Fruit fly (Drosophila melanogaster) whole organism, embryonic: ENCODE data around the gene CDase.

Experiments used
- Adf1 ChIP-seq: fragments of 200-800 bp; sonication (Bioruptor generic); IDR thresholded peaks from 2 replicates; pipeline ENCODE4 v1.3.6; 2022; ENCODE audit warnings: missing biosample characterization, missing genetic modification characterization
- BEAF-32 ChIP-seq: fragments of 200-800 bp; sonication (Bioruptor generic); optimal IDR thresholded peaks from 3 replicates; lab custom pipeline; 2017; ENCODE audit warnings: missing biosample characterization, missing genetic modification characterization, mild to moderate bottlenecking, moderate library complexity, missing genetic modification reagents
- CG10267 ChIP-seq: fragments of 200-800 bp; sonication (Bioruptor generic); optimal IDR thresholded peaks from 2 replicates; lab custom pipeline; 2018; ENCODE audit warnings: missing biosample characterization, mild to moderate bottlenecking, missing genetic modification characterization, moderate library complexity
- CG10979 ChIP-seq: fragments of 200-800 bp; sonication (Bioruptor generic); optimal IDR thresholded peaks from 2 replicates; lab custom pipeline; 2018; ENCODE audit warnings: missing biosample characterization, mild to moderate bottlenecking, missing genetic modification characterization, moderate library complexity
- CG12942 ChIP-seq: fragments of 200-800 bp; sonication (Bioruptor generic); optimal IDR thresholded peaks from 3 replicates; lab custom pipeline; 2016; ENCODE audit warnings: missing biosample characterization, missing genetic modification characterization
- CG13287 ChIP-seq: fragments of 200-800 bp; sonication (Bioruptor generic); IDR thresholded peaks from 2 replicates; pipeline ENCODE4 v1.3.6; 2022; ENCODE audit warnings: missing biosample characterization, missing genetic modification characterization; ENCODE audit not compliant: partially characterized antibody
- CG1603 ChIP-seq: fragments of 200-800 bp; sonication (Bioruptor generic); optimal IDR thresholded peaks from 2 replicates; lab custom pipeline; 2019; ENCODE audit warnings: missing biosample characterization, mild to moderate bottlenecking, missing genetic modification characterization, moderate library complexity
- CG1647 ChIP-seq: fragments of 200-800 bp; sonication (Bioruptor generic); optimal IDR thresholded peaks from 3 replicates; lab custom pipeline; 2016; ENCODE audit warnings: missing biosample characterization, missing genetic modification characterization
- CG2889 ChIP-seq: fragments of 200-800 bp; sonication (Bioruptor generic); IDR thresholded peaks from 3 replicates; pipeline ENCODE4 v1.3.6; 2022; ENCODE audit warnings: missing biosample characterization, missing genetic modification characterization
- CG30020 ChIP-seq: fragments of 200-800 bp; optimal IDR thresholded peaks from 2 replicates; lab custom pipeline; 2019; ENCODE audit warnings: missing biosample characterization, mild to moderate bottlenecking, missing genetic modification characterization, moderate library complexity
- CG5953 ChIP-seq: fragments of 200-800 bp; sonication (Bioruptor generic); IDR thresholded peaks from 2 replicates; pipeline ENCODE4 v1.3.6; 2022; ENCODE audit warnings: missing biosample characterization, missing genetic modification characterization
- CG6791 ChIP-seq: fragments of 200-800 bp; sonication (Bioruptor generic); IDR thresholded peaks from 3 replicates; pipeline ENCODE4 v1.3.6; 2022; ENCODE audit warnings: missing biosample characterization, missing genetic modification characterization; ENCODE audit not compliant: partially characterized antibody
- CHES-1-like ChIP-seq: fragments of 200-800 bp; sonication (Bioruptor generic); optimal IDR thresholded peaks from 2 replicates; lab custom pipeline; 2016; ENCODE audit warnings: missing biosample characterization, missing genetic modification characterization
- Chrac-16 ChIP-seq: fragments of 200-800 bp; sonication (Bioruptor generic); optimal IDR thresholded peaks from 3 replicates; lab custom pipeline; 2016; ENCODE audit warnings: missing biosample characterization, missing genetic modification characterization
- CrebB ChIP-seq: fragments of 200-800 bp; sonication (Bioruptor generic); optimal IDR thresholded peaks from 3 replicates; lab custom pipeline; 2018; ENCODE audit warnings: missing biosample characterization, mild to moderate bottlenecking, missing genetic modification characterization
- Dbx ChIP-seq: fragments of 200-800 bp; sonication (Bioruptor generic); IDR thresholded peaks from 3 replicates; pipeline ENCODE4 v1.3.6; 2022; ENCODE audit warnings: missing biosample characterization, missing genetic modification characterization
- Dref ChIP-seq: fragments of 200-800 bp; sonication (Bioruptor generic); IDR thresholded peaks from 2 replicates; pipeline ENCODE4 v1.3.6; 2022; ENCODE audit warnings: missing biosample characterization, missing genetic modification characterization
- Elba2 ChIP-seq: fragments of 200-800 bp; sonication (Bioruptor generic); optimal IDR thresholded peaks from 3 replicates; lab custom pipeline; 2016; ENCODE audit warnings: missing biosample characterization, missing genetic modification characterization
- H2.0 ChIP-seq: fragments of 200-800 bp; sonication (Bioruptor generic); IDR thresholded peaks from 2 replicates; pipeline ENCODE4 v1.3.6; 2022; ENCODE audit warnings: missing biosample characterization, missing genetic modification characterization
- HLH4C ChIP-seq: fragments of 200-800 bp; sonication (Bioruptor generic); IDR thresholded peaks from 3 replicates; pipeline ENCODE4 v1.3.6; 2022; ENCODE audit warnings: missing biosample characterization, missing genetic modification characterization; ENCODE audit not compliant: partially characterized antibody
- MBD-R2 ChIP-seq: fragments of 200-800 bp; sonication (Bioruptor generic); IDR thresholded peaks from 2 replicates; pipeline ENCODE4 v1.3.6; 2022; ENCODE audit warnings: missing biosample characterization, missing genetic modification characterization
- Mrtf ChIP-seq: fragments of 200-800 bp; sonication (Bioruptor generic); IDR thresholded peaks from 3 replicates; pipeline ENCODE4 v1.3.6; 2022; ENCODE audit warnings: missing biosample characterization, missing genetic modification characterization
- NC2α ChIP-seq: fragments of 200-800 bp; sonication (Bioruptor generic); optimal IDR thresholded peaks from 2 replicates; lab custom pipeline; 2016; ENCODE audit warnings: missing biosample characterization, missing genetic modification characterization
- Pdp1 ChIP-seq, 2 experiments: fragments of 200-800 bp; sonication (Bioruptor generic); optimal IDR thresholded peaks; 3 replicates each; lab custom pipeline; 2016; ENCODE audit warnings: missing biosample characterization in 2 of 2, missing genetic modification characterization in 2 of 2, mild to moderate bottlenecking in 1 of 2, moderate library complexity in 1 of 2
- Scr ChIP-seq: fragments of 200-800 bp; sonication (Bioruptor generic); IDR thresholded peaks from 2 replicates; pipeline ENCODE4 v1.3.6; 2022; ENCODE audit warnings: missing biosample characterization, missing genetic modification characterization; ENCODE audit not compliant: partially characterized antibody
- Sin3A ChIP-seq: fragments of >200 bp; optimal IDR thresholded peaks from 2 replicates; lab custom pipeline; 2018
- Sry-δ ChIP-seq: fragments of 200-800 bp; sonication (Bioruptor generic); optimal IDR thresholded peaks from 2 replicates; lab custom pipeline; 2016; ENCODE audit warnings: missing biosample characterization, missing genetic modification characterization
- Xrp1 ChIP-seq: fragments of 200-800 bp; sonication (Bioruptor generic); IDR thresholded peaks from 2 replicates; pipeline ENCODE4 v1.3.6; 2022; ENCODE audit warnings: missing biosample characterization, missing genetic modification characterization
- YL-1 ChIP-seq: fragments of 200-800 bp; sonication (Bioruptor generic); optimal IDR thresholded peaks from 3 replicates; lab custom pipeline; 2017; ENCODE audit warnings: missing biosample characterization, mild to moderate bottlenecking, missing genetic modification characterization
- ato ChIP-seq: fragments of 200-800 bp; sonication (Bioruptor generic); IDR thresholded peaks from 2 replicates; pipeline ENCODE4 v1.3.6; 2022; ENCODE audit warnings: missing biosample characterization, missing genetic modification characterization; ENCODE audit not compliant: partially characterized antibody
- bbx ChIP-seq: fragments of 200-800 bp; sonication (Bioruptor generic); IDR thresholded peaks from 2 replicates; pipeline ENCODE4 v1.3.6; 2022; ENCODE audit warnings: missing biosample characterization, missing genetic modification characterization; ENCODE audit not compliant: partially characterized antibody
- br ChIP-seq: fragments of >200 bp; optimal IDR thresholded peaks from 2 replicates; lab custom pipeline; 2017
- bsh ChIP-seq, 2 experiments: fragments of 200-800 bp; sonication (Bioruptor generic); optimal IDR thresholded peaks; 2 replicates each; lab custom pipeline; 2017 to 2018; ENCODE audit warnings: mild to moderate bottlenecking in 2 of 2, missing biosample characterization in 2 of 2, missing genetic modification characterization in 2 of 2, moderate library complexity in 1 of 2
- dimm ChIP-seq: fragments of 200-800 bp; sonication (Bioruptor generic); IDR thresholded peaks from 2 replicates; pipeline ENCODE4 v1.3.6; 2022; ENCODE audit warnings: missing biosample characterization, missing genetic modification characterization
- dmrt11E ChIP-seq: fragments of 200-800 bp; sonication (Bioruptor generic); optimal IDR thresholded peaks from 3 replicates; lab custom pipeline; 2018; ENCODE audit warnings: missing biosample characterization, mild to moderate bottlenecking, missing genetic modification characterization, moderate library complexity
- en ChIP-seq: fragments of 200-800 bp; sonication (Bioruptor generic); optimal IDR thresholded peaks from 2 replicates; lab custom pipeline; 2016; ENCODE audit warnings: missing biosample characterization, missing genetic modification characterization
- fd64A ChIP-seq: fragments of 200-800 bp; sonication (Bioruptor generic); optimal IDR thresholded peaks from 3 replicates; lab custom pipeline; 2018; ENCODE audit warnings: missing biosample characterization, mild to moderate bottlenecking, missing genetic modification characterization
- h ChIP-seq: fragments of >200 bp; optimal IDR thresholded peaks from 2 replicates; lab custom pipeline; 2017
- ind ChIP-seq: fragments of 200-800 bp; sonication (Bioruptor generic); optimal IDR thresholded peaks from 3 replicates; lab custom pipeline; 2016; ENCODE audit warnings: missing biosample characterization, missing genetic modification characterization
- insv ChIP-seq, 2 experiments: fragments of 200-800 bp; sonication (Bioruptor generic); optimal IDR thresholded peaks; 3 replicates each; lab custom pipeline; 2016 to 2018; ENCODE audit warnings: missing biosample characterization in 2 of 2, missing genetic modification characterization in 2 of 2
- inv ChIP-seq: fragments of 200-800 bp; sonication (Bioruptor generic); IDR thresholded peaks from 2 replicates; pipeline ENCODE4 v1.3.6; 2022; ENCODE audit warnings: missing biosample characterization, missing genetic modification characterization; ENCODE audit not compliant: partially characterized antibody
- lov ChIP-seq, 2 experiments: fragments of 200-800 bp in 1 of 2; fragments of >200 bp in 1 of 2; sonication (Bioruptor generic) in 1 of 2; IDR thresholded peaks in 1 of 2; optimal IDR thresholded peaks in 1 of 2; 2 replicates in 1 of 2; 3 replicates in 1 of 2; pipeline versions ENCODE4 v1.3.6 to Lab custom; 2017 to 2022; ENCODE audit warnings: missing biosample characterization in 1 of 2, missing genetic modification characterization in 1 of 2
- pfk ChIP-seq: fragments of 200-800 bp; sonication (Bioruptor generic); optimal IDR thresholded peaks from 2 replicates; lab custom pipeline; 2018; ENCODE audit warnings: missing biosample characterization, mild to moderate bottlenecking, missing genetic modification characterization, moderate library complexity
- phol ChIP-seq: fragments of 200-800 bp; sonication (Bioruptor generic); optimal IDR thresholded peaks from 3 replicates; lab custom pipeline; 2018; ENCODE audit warnings: missing biosample characterization, mild to moderate bottlenecking, missing genetic modification characterization, moderate library complexity
- pros ChIP-seq: fragments of 200-800 bp; sonication (Bioruptor generic); optimal IDR thresholded peaks from 3 replicates; lab custom pipeline; 2019; ENCODE audit warnings: missing biosample characterization, mild to moderate bottlenecking, missing genetic modification characterization, moderate library complexity
- sd ChIP-seq: fragments of 200-800 bp; sonication (Bioruptor generic); optimal IDR thresholded peaks from 3 replicates; lab custom pipeline; 2018; ENCODE audit warnings: missing biosample characterization, mild to moderate bottlenecking, missing genetic modification characterization, moderate library complexity
- stwl ChIP-seq: fragments of 200-800 bp; sonication (Bioruptor generic); optimal IDR thresholded peaks from 3 replicates; lab custom pipeline; 2018; ENCODE audit warnings: missing biosample characterization, mild to moderate bottlenecking, missing genetic modification characterization, moderate library complexity
- sug ChIP-seq: fragments of 200-800 bp; optimal IDR thresholded peaks from 2 replicates; lab custom pipeline; 2019; ENCODE audit warnings: missing biosample characterization, mild to moderate bottlenecking, missing genetic modification characterization, moderate library complexity
- twi ChIP-seq: fragments of 200-800 bp; optimal IDR thresholded peaks from 2 replicates; lab custom pipeline; 2019; ENCODE audit warnings: missing biosample characterization, mild to moderate bottlenecking, missing genetic modification characterization, moderate library complexity
- zfh1 ChIP-seq: fragments of 200-800 bp; sonication (Bioruptor generic); IDR thresholded peaks from 3 replicates; pipeline ENCODE4 v1.3.6; 2022; ENCODE audit warnings: missing biosample characterization, missing genetic modification characterization

The CDase gene

dm6 chr3R:30423695-30424094 is 35.6 kb upstream of the CDase start, which contains the start of the genes CG15535 and mRpS18C (continued):
- TF ChIP-seq CG13287 (GFP tag; lab: Robert Waterston, UW) (peak; percentile 86), Sin3A (lab: Kevin White, UChicago) (peak; percentile 0), CG12942 (GFP tag; lab: Kevin White, UChicago) (no peak), MBD-R2 (GFP tag; lab: Robert Waterston, UW) (peak; percentile 94), twi (tag; lab: Kevin White, UChicago) (peak; percentile 11), CG1603 (peak; percentile 42), phol (peak; percentile 22), YL-1 (peak; percentile 85), dmrt11E (tag; lab: Kevin White, UChicago) (peak; percentile 7)
- TF ChIP-seq, all 482 proteins: peak for 83

dm6 chr3R:30424993-30425392 is 34.3 kb upstream of the CDase start, which contains the start of gene CG15536:
Gene CG15536, minus strand, starts transcription at chr3R:30425162.
- TF ChIP-seq inv (peak; percentile 35), BEAF-32 (peak; percentile 63), Xrp1 (GFP tag; lab: Robert Waterston, UW) (no peak), sug (tag; lab: Kevin White, UChicago) (peak; percentile 17), Dref (peak; percentile 87), zfh1 (GFP tag; lab: Robert Waterston, UW) (0 out of 3 replicates have a peak, but pooled peaks have one; percentile 3), Sry-δ (no peak), Scr (GFP tag; lab: Robert Waterston, UW) (peak; percentile 56), ato (peak; percentile 46; the same call in 1 of the 2 replicates), Chrac-16 (GFP tag; lab: Kevin White, UChicago) (no peak), pros (no peak), Mrtf (GFP tag; lab: Robert Waterston, UW) (no peak), pfk (GFP tag; lab: Kevin White, UChicago) (no peak), br (lab: Kevin White, UChicago) (no peak), en (GFP tag; lab: Kevin White, UChicago) (no peak), H2.0 (GFP tag; lab: Robert Waterston, UW) (no peak), CG10267 (tag; lab: Kevin White, UChicago) (peak; percentile 68), Adf1 (GFP tag; lab: Robert Waterston, UW) (no peak), CG5953 (GFP tag; lab: Robert Waterston, UW) (no peak), stwl (tag; lab: Kevin White, UChicago) (peak; percentile 72), sd (tag; lab: Kevin White, UChicago) (peak; percentile 96), ind (GFP tag; lab: Kevin White, UChicago) (no peak), Dbx (GFP tag; lab: Robert Waterston, UW) (no peak), NC2α (GFP tag; lab: Kevin White, UChicago) (no peak), bbx (GFP tag; lab: Robert Waterston, UW) (peak; percentile 67), insv (GFP tag; optimal IDR thresholded peaks at IDR 0.05; lab: Kevin White, UChicago) (peak in 1 of 2 experiments; percentile 24), lov (optimal IDR thresholded peaks at IDR 0.05; lab: Kevin White, UChicago) (no peak), lov (GFP tag; IDR thresholded peaks at IDR 0.05; lab: Robert Waterston, UW) (no peak), CrebB (tag; lab: Kevin White, UChicago) (no peak), Pdp1 (GFP tag; optimal IDR thresholded peaks at IDR 0.05; lab: Kevin White, UChicago) (peak in 1 of 2 experiments; percentile 22), Elba2 (GFP tag; lab: Kevin White, UChicago) (no peak), CHES-1-like (GFP tag; lab: Kevin White, UChicago) (no peak), h (no peak), CG1647 (GFP tag; lab: Kevin White, UChicago) (no peak), CG30020 (tag; lab: Kevin White, UChicago) (no peak), fd64A (GFP tag; lab: Kevin White, UChicago) (no peak), CG6791 (peak; percentile 65; the same call in 2 of the 3 replicates), bsh (GFP tag; optimal IDR thresholded peaks at IDR 0.05; lab: Kevin White, UChicago) (no peak), CG2889 (GFP tag; lab: Robert Waterston, UW) (no peak), HLH4C (peak; percentile 64), dimm (GFP tag; lab: Robert Waterston, UW) (no peak), CG10979 (tag; lab: Kevin White, UChicago) (no peak)
